Worm (Caenorhabditis elegans): ENCODE measurements around the gene F22F7.11.

- TF ChIP-seq jun-1 (tag; optimal IDR thresholded peaks at IDR 0.05) (no peak), nhr-77 (tag; optimal IDR thresholded peaks at IDR 0.05) (no peak)
Observed at ce11 chrV:2134340-2134739, 14.7 kb downstream of the F22F7.11 start.

Measured in whole organism, L3 larva.